Worm (Caenorhabditis elegans): ENCODE data around the gene C09G9.8.

DNA sequence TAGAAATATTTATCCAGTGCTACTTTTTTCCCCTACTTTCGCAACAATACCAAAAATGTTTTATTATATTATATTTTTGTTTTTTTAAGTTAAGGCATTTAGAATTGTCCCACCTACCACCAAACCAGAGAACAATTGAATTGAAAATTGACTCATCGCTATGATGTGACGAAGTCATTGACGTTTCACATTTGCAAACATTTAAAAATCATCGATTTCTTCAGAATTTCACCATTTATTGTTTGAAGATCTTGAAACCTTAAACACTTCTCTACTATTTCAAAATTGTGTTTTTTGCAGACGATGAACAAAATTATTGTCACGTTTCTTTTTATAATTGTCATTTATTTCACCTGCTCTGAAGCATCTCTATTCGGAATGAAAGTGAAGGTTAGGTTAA is at the start of gene C09G9.8:
- TF ChIP-seq pha-4 (tag; optimal IDR thresholded peaks at IDR 0.05) (no peak), ces-1 (GFP tag; optimal IDR thresholded peaks at IDR 0.05) (no peak), blmp-1 (tag; optimal IDR thresholded peaks at IDR 0.05) (no peak), lsy-2 (tag; optimal IDR thresholded peaks at IDR 0.05) (no peak), sptf-1 (tag; optimal IDR thresholded peaks at IDR 0.05) (no peak), nhr-28 (tag; optimal IDR thresholded peaks at IDR 0.05) (no peak), nhr-12 (tag; optimal IDR thresholded peaks at IDR 0.05) (no peak), unc-62 (GFP tag; optimal IDR thresholded peaks at IDR 0.05) (no peak), snpc-4 (tag; optimal IDR thresholded peaks at IDR 0.05) (no peak), lin-13 (tag; optimal IDR thresholded peaks at IDR 0.05) (no peak)

All from whole organism, mixed stage, embryonic.